Worm (Caenorhabditis elegans): Measurements from ENCODE around the gene K01A6.7.

DNA sequence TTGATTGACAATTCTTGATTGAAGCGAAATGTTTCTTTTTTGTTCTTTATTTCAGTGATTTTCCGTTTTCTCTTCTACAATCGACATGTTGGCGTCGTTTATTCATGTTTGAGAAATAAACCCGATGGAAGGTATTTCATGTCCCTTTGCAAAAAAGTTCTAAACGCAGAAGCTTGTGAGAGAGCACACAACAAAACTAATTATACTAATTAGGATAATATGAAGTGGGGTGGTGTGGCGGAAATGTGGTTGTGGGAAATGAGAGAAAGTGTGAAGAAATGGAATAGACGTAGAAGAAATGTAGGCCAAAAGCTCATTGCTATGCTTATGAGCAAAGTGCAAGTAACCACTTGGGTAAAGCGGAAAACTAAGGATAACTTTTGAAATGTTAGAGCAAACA lies 44.5 kb upstream of the K01A6.7 start:
- TF ChIP-seq lir-3 (tag; optimal IDR thresholded peaks at IDR 0.05; ENCODE audit: poor library complexity): no peak
- no peak for TF ChIP-seq fos-1 (tag; optimal IDR thresholded peaks at IDR 0.05)
- TF ChIP-seq C34B4.2 (tag; optimal IDR thresholded peaks at IDR 0.05): no peak
- no peak for TF ChIP-seq jun-1 (tag; optimal IDR thresholded peaks at IDR 0.05)
- TF ChIP-seq skn-1 (tag; optimal IDR thresholded peaks at IDR 0.05): no peak
- no peak for TF ChIP-seq unc-62 (GFP tag; optimal IDR thresholded peaks at IDR 0.05)
- no peak for TF ChIP-seq lin-13 (GFP tag; optimal IDR thresholded peaks at IDR 0.05)
- TF ChIP-seq nhr-12 (tag; optimal IDR thresholded peaks at IDR 0.05): no peak
- no peak for TF ChIP-seq unc-86 (tag; optimal IDR thresholded peaks at IDR 0.05)
- no peak for TF ChIP-seq unc-130 (tag; optimal IDR thresholded peaks at IDR 0.05)
- TF ChIP-seq sup-37 (GFP tag; optimal IDR thresholded peaks at IDR 0.05): no peak
- no peak for TF ChIP-seq snpc-4 (tag; optimal IDR thresholded peaks at IDR 0.05)

Data from whole organism, L1 larva.